Worm (Caenorhabditis elegans): Measurements from ENCODE around the gene fbxa-31.

Gene fbxa-31

ce11 chrIII:1243199-1243598, 28.0 kb downstream of the fbxa-31 start, which contains the start of gene fbxa-63 (continued):
- TF ChIP-seq dve-1 (tag; optimal IDR thresholded peaks at IDR 0.05; ENCODE audit: insufficient read depth) (peak; percentile 14), hlh-30 (tag; optimal IDR thresholded peaks at IDR 0.05; ENCODE audit: insufficient read depth) (peak; percentile 24)

ce11 chrIII:1238704-1239103, 32.5 kb downstream of the fbxa-31 start, which contains the start of gene fbxa-61:
fbxa-61 (plus strand) TSS chrIII:1239048.
- TF ChIP-seq lin-29 (GFP tag; IDR thresholded peaks at IDR 0.05), result no peak
- no peak for TF ChIP-seq nhr-42 (GFP tag; IDR thresholded peaks at IDR 0.05)
- no peak for TF ChIP-seq lim-7 (GFP tag; IDR thresholded peaks at IDR 0.05)
- no peak for TF ChIP-seq nhr-102 (tag; optimal IDR thresholded peaks at IDR 0.05)
- TF ChIP-seq egl-43 (GFP tag; IDR thresholded peaks at IDR 0.05), result no peak
- TF ChIP-seq unc-62 (GFP tag; optimal IDR thresholded peaks at IDR 0.05 in 1 of 2), result no peak
- TF ChIP-seq unc-62 (tag; optimal IDR thresholded peaks at IDR 0.05), result no peak
- no peak for TF ChIP-seq mep-1 (tag; optimal IDR thresholded peaks at IDR 0.05)
- no peak for TF ChIP-seq hmg-1.1 (GFP tag; IDR thresholded peaks at IDR 0.05)
- no peak for TF ChIP-seq snpc-1.2 (GFP tag; IDR thresholded peaks at IDR 0.05)
- no peak for TF ChIP-seq R02D3.7 (tag; optimal IDR thresholded peaks at IDR 0.05)
- no peak for TF ChIP-seq aly-2 (tag; optimal IDR thresholded peaks at IDR 0.05)

DNA sequence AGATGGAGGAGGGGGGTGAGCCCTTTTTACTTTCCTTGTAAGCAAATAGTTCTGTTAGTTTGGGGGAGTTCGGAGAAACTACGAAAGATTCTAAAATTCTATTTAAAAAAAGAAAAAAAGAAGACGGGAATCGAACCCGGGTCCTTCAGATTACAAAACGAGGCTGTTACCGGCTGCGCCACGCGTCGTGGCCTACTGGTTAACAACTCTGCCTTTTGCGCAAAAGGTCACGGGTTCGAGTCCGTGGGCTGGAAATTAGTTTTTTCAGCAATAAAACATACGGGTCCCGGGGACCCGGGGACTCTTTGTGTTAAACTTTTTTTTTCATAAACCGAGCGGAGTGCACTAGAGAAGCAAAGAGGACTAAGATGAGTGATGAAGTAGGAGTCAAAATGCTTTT, 40.0 kb downstream of the fbxa-31 start:
- TF ChIP-seq lin-13 (GFP tag; optimal IDR thresholded peaks at IDR 0.05), result peak; percentile 74
- TF ChIP-seq zip-11 (GFP tag; IDR thresholded peaks at IDR 0.05), result no peak
- peak; percentile 69 for TF ChIP-seq aha-1 (tag)
- TF ChIP-seq tra-1 (GFP tag; IDR thresholded peaks at IDR 0.05), result 0 out of 2 replicates have a peak, but pooled peaks have one; percentile 36
- TF ChIP-seq ceh-20 (GFP tag; IDR thresholded peaks at IDR 0.05), result peak; percentile 50; the same call in 1 of the 2 replicates
- TF ChIP-seq lin-38 (GFP tag; IDR thresholded peaks at IDR 0.05), result peak; percentile 51

- no peak for TF ChIP-seq ztf-7 (tag; optimal IDR thresholded peaks at IDR 0.05)
- TF ChIP-seq lin-38 (GFP tag; IDR thresholded peaks at IDR 0.05), result peak; percentile 23; the same call in 1 of the 2 replicates
Measured at ce11 chrIII:1230672-1231071, 40.6 kb downstream of the fbxa-31 start.

DNA sequence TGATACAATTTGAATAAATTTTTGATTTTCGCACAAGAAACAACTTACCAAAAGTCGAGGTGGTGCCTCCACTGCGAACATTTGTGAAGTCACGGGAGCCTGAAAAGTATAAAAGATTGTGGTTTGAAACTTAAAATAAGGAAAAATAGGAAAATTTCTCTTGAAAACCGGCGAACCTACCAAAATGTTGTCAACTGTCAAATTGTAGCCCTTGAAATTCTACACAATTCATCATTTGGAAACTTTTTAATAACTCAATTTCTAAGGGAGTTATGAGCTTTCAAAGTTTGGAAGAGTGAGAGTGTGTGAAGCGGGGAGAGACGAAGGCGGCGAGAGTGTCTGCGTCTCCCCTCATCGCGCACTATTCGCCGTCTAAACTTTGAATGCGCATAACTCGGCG, 41.1 kb downstream of the fbxa-31 start, which contains the start of gene pes-4:
TSS of gene pes-4 (minus strand) at position 101 of the 400 bp plus-strand sequence.
- no peak for TF ChIP-seq F49E8.2 (tag; optimal IDR thresholded peaks at IDR 0.05; ENCODE audit: borderline replicate concordance)
- TF ChIP-seq dmd-9 (GFP tag; IDR thresholded peaks at IDR 0.05), result no peak
- no peak for TF ChIP-seq ZK337.2 (GFP tag; IDR thresholded peaks at IDR 0.05)
- TF ChIP-seq Y48G9A.11 (GFP tag; IDR thresholded peaks at IDR 0.05), result no peak

DNA sequence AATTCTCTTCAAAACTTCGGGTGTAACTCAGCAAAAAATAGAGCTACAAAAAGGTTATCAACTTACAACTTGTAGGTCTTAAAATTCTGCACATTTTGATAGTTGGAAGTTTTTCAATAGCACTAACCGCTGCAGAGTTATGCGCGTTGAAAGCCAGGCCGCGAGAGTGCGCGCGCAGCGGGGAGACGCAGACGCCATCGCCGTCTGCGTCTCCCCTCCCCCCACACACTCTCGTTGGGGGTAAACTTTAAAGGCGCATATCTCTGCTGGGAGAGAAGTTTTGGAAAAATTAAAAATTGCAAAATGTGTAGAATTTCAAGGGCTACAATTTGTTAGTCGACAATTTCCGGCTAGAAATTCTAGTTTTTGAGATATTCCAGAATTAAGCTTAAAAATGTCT, 41.7 kb downstream of the fbxa-31 start:
- TF ChIP-seq lin-29 (GFP tag; IDR thresholded peaks at IDR 0.05) (no peak), ces-1 (GFP tag; optimal IDR thresholded peaks at IDR 0.05) (no peak), madf-5 (GFP tag; IDR thresholded peaks at IDR 0.05) (no peak), set-16 (GFP tag; IDR thresholded peaks at IDR 0.05) (peak; percentile 34; the same call in 1 of the 2 replicates), madf-9 (GFP tag; conservative IDR thresholded peaks at IDR 0.05) (no peak), lin-38 (GFP tag; IDR thresholded peaks at IDR 0.05) (0 out of 2 replicates have a peak, but pooled peaks have one; percentile 8), ceh-82 (tag; optimal IDR thresholded peaks at IDR 0.05) (no peak)

ce11 chrIII:1228593-1228992, 42.6 kb downstream of the fbxa-31 start:
- no peak for TF ChIP-seq unc-130 (GFP tag; optimal IDR thresholded peaks at IDR 0.05)
- no peak for TF ChIP-seq spr-3 (GFP tag; optimal IDR thresholded peaks at IDR 0.05)
- no peak for TF ChIP-seq lin-1 (GFP tag; IDR thresholded peaks at IDR 0.05)
- TF ChIP-seq dpl-1 (GFP tag; optimal IDR thresholded peaks at IDR 0.05), result no peak
- no peak for TF ChIP-seq unc-39 (tag; optimal IDR thresholded peaks at IDR 0.05)
- no peak for TF ChIP-seq nhr-41 (GFP tag; IDR thresholded peaks at IDR 0.05)
- TF ChIP-seq pha-4 (GFP tag; IDR thresholded peaks at IDR 0.05), result no peak
- TF ChIP-seq pha-4 (tag; optimal IDR thresholded peaks at IDR 0.05), result peak; percentile 72

Data from whole organism, L4 larva.